Fruit fly (Drosophila melanogaster): ENCODE results near the gene CG5149.

Gene CG5149

dm6 chr2L:7420305-7421287 is 32.5 kb upstream of the CG5149 start (continued):
- TF ChIP-seq nmo (GFP tag; optimal IDR thresholded peaks at IDR 0.05) (peak; percentile 16), Taf1 (GFP tag; IDR thresholded peaks at IDR 0.05) (peak; percentile 80), CG10147 (GFP tag; optimal IDR thresholded peaks at IDR 0.05) (peak; percentile 70), Adf1 (GFP tag; IDR thresholded peaks at IDR 0.05) (peak; percentile 18), CG7357 (GFP tag; IDR thresholded peaks at IDR 0.05) (peak; percentile 65; the same call in 2 of the 3 replicates), Sox100B (GFP tag; optimal IDR thresholded peaks at IDR 0.05) (no peak), unc-4 (GFP tag; IDR thresholded peaks at IDR 0.05; ENCODE audit: partially characterized antibody) (no peak), Hr3 (GFP tag; optimal IDR thresholded peaks at IDR 0.05) (peak; percentile 58), cwo (GFP tag; optimal IDR thresholded peaks at IDR 0.05) (peak; percentile 73), BtbVII (GFP tag; optimal IDR thresholded peaks at IDR 0.05) (peak; percentile 32), CG1529 (GFP tag; optimal IDR thresholded peaks at IDR 0.05) (peak; percentile 10), crol (GFP tag; IDR thresholded peaks at IDR 0.05) (0 out of 2 replicates have a peak, but pooled peaks have one; percentile 36), CG11560 (tag; IDR thresholded peaks at IDR 0.05) (peak; percentile 43; the same call in 1 of the 3 replicates), tgo (GFP tag; IDR thresholded peaks at IDR 0.05) (peak; percentile 63), B-H2 (GFP tag; optimal IDR thresholded peaks at IDR 0.05) (no peak), CG9817 (tag; optimal IDR thresholded peaks at IDR 0.05) (peak; percentile 50), Doc3 (GFP tag; IDR thresholded peaks at IDR 0.05; ENCODE audit: partially characterized antibody) (no peak), Stat92E (GFP tag; optimal IDR thresholded peaks at IDR 0.05) (no peak), Dip2 (GFP tag; IDR thresholded peaks at IDR 0.05) (no peak), zen2 (GFP tag; IDR thresholded peaks at IDR 0.05; ENCODE audit: partially characterized antibody) (no peak), CG13123 (GFP tag; optimal IDR thresholded peaks at IDR 0.05) (no peak), CG11723 (GFP tag; optimal IDR thresholded peaks at IDR 0.05) (no peak), CG6854 (GFP tag; optimal IDR thresholded peaks at IDR 0.05) (peak; percentile 53), H15 (GFP tag; IDR thresholded peaks at IDR 0.05) (no peak), HLH4C (GFP tag; IDR thresholded peaks at IDR 0.05; ENCODE audit: partially characterized antibody) (no peak), org-1 (GFP tag; optimal IDR thresholded peaks at IDR 0.05) (peak; percentile 62), sug (tag; optimal IDR thresholded peaks at IDR 0.05) (no peak), CG12219 (GFP tag; optimal IDR thresholded peaks at IDR 0.05) (peak; percentile 30), CG13424 (tag; optimal IDR thresholded peaks at IDR 0.05) (peak; percentile 37), Hand (GFP tag; optimal IDR thresholded peaks at IDR 0.05) (peak; percentile 74), CG6813 (GFP tag; optimal IDR thresholded peaks at IDR 0.05) (peak; percentile 52), CG5953 (GFP tag; IDR thresholded peaks at IDR 0.05) (peak; percentile 57; the same call in 1 of the 2 replicates), CG3065 (GFP tag; optimal IDR thresholded peaks at IDR 0.05) (no peak), ttk (GFP tag; IDR thresholded peaks at IDR 0.05) (peak; percentile 53; the same call in 1 of the 2 replicates), gt (GFP tag; IDR thresholded peaks at IDR 0.05) (no peak), Aef1 (GFP tag; IDR thresholded peaks at IDR 0.05) (peak; percentile 54; the same call in 2 of the 3 replicates), CG4424 (GFP tag; optimal IDR thresholded peaks at IDR 0.05) (no peak), al (GFP tag; IDR thresholded peaks at IDR 0.05) (peak; percentile 67), Opbp (GFP tag; IDR thresholded peaks at IDR 0.05; ENCODE audit: partially characterized antibody) (no peak), CG10274 (GFP tag; optimal IDR thresholded peaks at IDR 0.05) (peak; percentile 4), CG32772 (GFP tag; IDR thresholded peaks at IDR 0.05) (peak; percentile 57), Jarid2 (GFP tag; optimal IDR thresholded peaks at IDR 0.05) (no peak), vvl (GFP tag; IDR thresholded peaks at IDR 0.05) (peak; percentile 69), CG13296 (GFP tag; optimal IDR thresholded peaks at IDR 0.05) (peak; percentile 29), gcm2 (GFP tag; optimal IDR thresholded peaks at IDR 0.05) (peak; percentile 14), Ravus (GFP tag; IDR thresholded peaks at IDR 0.05) (peak; percentile 40), dm (GFP tag; optimal IDR thresholded peaks at IDR 0.05) (peak; percentile 42), Meics (GFP tag; optimal IDR thresholded peaks at IDR 0.05) (peak; percentile 83)

Measured in whole organism, embryonic.